Worm (Caenorhabditis elegans) whole organism, early embryonic: ENCODE data around the gene E02C12.19.

ENCODE experiments used
- B0310.2 ChIP-seq: sonication (generic microtip); optimal IDR thresholded peaks from 2 replicates; lab custom pipeline; 2016; ENCODE audit warnings: mild to moderate bottlenecking, missing genetic modification characterization, missing compliant biosample characterization
- F13C5.2 ChIP-seq: sonication (generic microtip); optimal IDR thresholded peaks from 2 replicates; lab custom pipeline; 2017; ENCODE audit warnings: mild to moderate bottlenecking, missing genetic modification characterization, inconsistent platforms, missing compliant biosample characterization
- aly-1 ChIP-seq: sonication (generic microtip); optimal IDR thresholded peaks from 2 replicates; lab custom pipeline; 2016; ENCODE audit warnings: missing genetic modification characterization, missing compliant biosample characterization
- ama-1 ChIP-seq: fragments of 150-350 bp; optimal IDR thresholded peaks from 2 replicates; lab custom pipeline; 2014
- ceh-13 ChIP-seq: fragments of 200-800 bp; sonication (Bioruptor generic); optimal IDR thresholded peaks from 2 replicates; lab custom pipeline; 2018; ENCODE audit warnings: mild to moderate bottlenecking, missing genetic modification characterization, missing compliant biosample characterization
- ceh-36 ChIP-seq: sonication (generic microtip); optimal IDR thresholded peaks from 2 replicates; lab custom pipeline; 2016; ENCODE audit warnings: missing genetic modification characterization, inconsistent platforms, missing compliant biosample characterization
- ets-7 ChIP-seq: sonication (generic microtip); optimal IDR thresholded peaks from 2 replicates; lab custom pipeline; 2016; ENCODE audit warnings: missing genotype, missing genetic modification characterization, missing compliant biosample characterization
- flt-1 ChIP-seq: fragments of 200-800 bp; sonication (Bioruptor generic); IDR thresholded peaks from 2 replicates; pipeline ENCODE4 v1.3.6; 2022; ENCODE audit warnings: missing genetic modification characterization, missing compliant biosample characterization
- hmbx-1 ChIP-seq: sonication (generic microtip); optimal IDR thresholded peaks from 2 replicates; lab custom pipeline; 2016; ENCODE audit warnings: mild to moderate bottlenecking, missing genetic modification characterization, missing compliant biosample characterization
- hmg-4 ChIP-seq: fragments of 200-800 bp; sonication (Bioruptor generic); optimal IDR thresholded peaks from 2 replicates; lab custom pipeline; 2018; ENCODE audit warnings: mild to moderate bottlenecking, missing genetic modification characterization, missing compliant biosample characterization
- hnd-1 ChIP-seq: sonication (generic microtip); optimal IDR thresholded peaks from 2 replicates; lab custom pipeline; 2016; ENCODE audit warnings: missing genetic modification characterization, missing compliant biosample characterization
- pes-1 ChIP-seq: fragments of 200-800 bp; sonication (Bioruptor generic); IDR thresholded peaks from 2 replicates; pipeline ENCODE4 v1.3.6; 2022; ENCODE audit warnings: missing genetic modification reagents, missing genetic modification characterization, missing compliant biosample characterization
- scrt-1 ChIP-seq: fragments of 200-800 bp; sonication (Bioruptor generic); IDR thresholded peaks from 2 replicates; pipeline ENCODE4 v1.3.6; 2022; ENCODE audit warnings: missing genetic modification characterization, missing compliant biosample characterization
- sea-1 ChIP-seq: fragments of 200-800 bp; sonication (Bioruptor generic); conservative IDR thresholded peaks from 2 replicates; pipeline ENCODE4 v1.3.6; 2022; ENCODE audit warnings: missing genetic modification characterization, missing compliant biosample characterization
- tbx-11 ChIP-seq: fragments of 200-800 bp; sonication (Bioruptor generic); IDR thresholded peaks from 2 replicates; pipeline ENCODE4 v1.3.6; 2022; ENCODE audit warnings: missing genetic modification characterization, missing compliant biosample characterization
- tbx-37 ChIP-seq: fragments of 200-800 bp; sonication (Bioruptor generic); conservative IDR thresholded peaks from 2 replicates; pipeline ENCODE4 v1.3.6; 2022; ENCODE audit warnings: missing genetic modification reagents, missing genetic modification characterization, missing compliant biosample characterization
- tra-4 ChIP-seq: sonication (generic microtip); optimal IDR thresholded peaks from 2 replicates; lab custom pipeline; 2017; ENCODE audit warnings: missing genetic modification characterization, missing compliant biosample characterization

E02C12.19 gene

DNA sequence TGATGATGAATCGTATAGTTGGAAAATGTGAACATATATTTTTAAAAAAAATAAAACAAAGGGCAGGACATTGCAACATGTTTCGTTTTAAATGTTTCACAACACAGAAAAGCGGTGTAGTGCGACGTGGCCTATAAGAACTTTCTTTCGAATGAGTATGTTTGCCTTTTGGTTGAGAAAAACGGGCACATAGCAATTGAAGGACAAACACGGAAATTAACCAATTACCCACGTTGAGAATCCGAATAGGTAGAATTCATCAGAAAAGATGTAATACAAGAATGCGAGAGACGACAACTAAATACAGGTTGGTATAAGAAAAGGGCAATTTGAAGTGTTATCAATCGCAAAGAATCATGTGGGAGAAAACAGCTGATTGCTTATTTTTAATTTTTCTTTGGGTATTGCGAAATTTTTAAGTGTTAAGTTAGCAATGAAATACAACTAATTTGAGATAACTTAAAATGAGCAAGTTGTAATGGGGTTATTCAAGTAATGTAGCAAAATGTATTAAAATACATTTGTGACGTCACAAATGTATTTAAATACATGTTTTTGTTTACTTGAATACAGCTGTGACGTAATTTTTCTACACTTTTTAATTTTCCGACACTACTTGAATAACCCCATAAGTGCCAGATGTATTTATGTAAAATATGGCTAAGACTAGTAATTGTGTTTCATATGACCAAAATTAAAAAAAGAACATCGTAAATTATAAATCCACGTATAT lies 42.8 kb downstream of the E02C12.19 start, which contains the start of gene acl-14:
TSS of gene acl-14 (minus strand) at position 316 of the 733 bp plus-strand sequence.
- TF ChIP-seq ceh-13 (GFP tag; lab: Kevin White, UChicago): no peak
- no peak for TF ChIP-seq ets-7
- no peak for TF ChIP-seq hmbx-1 (tag; lab: Kevin White, UChicago)
- TF ChIP-seq pes-1 (GFP tag; lab: Robert Waterston, UW): no peak
- no peak for TF ChIP-seq tbx-11 (GFP tag; lab: Robert Waterston, UW)
- no peak for TF ChIP-seq ceh-36 (tag; lab: Kevin White, UChicago)
- TF ChIP-seq ama-1: no peak
- TF ChIP-seq tra-4 (tag; lab: Kevin White, UChicago): no peak
- TF ChIP-seq F13C5.2: no peak
- no peak for TF ChIP-seq hnd-1 (tag; lab: Kevin White, UChicago)
- no peak for TF ChIP-seq B0310.2 (tag; lab: Kevin White, UChicago)
- no peak for TF ChIP-seq sea-1 (GFP tag; lab: Robert Waterston, UW)

DNA sequence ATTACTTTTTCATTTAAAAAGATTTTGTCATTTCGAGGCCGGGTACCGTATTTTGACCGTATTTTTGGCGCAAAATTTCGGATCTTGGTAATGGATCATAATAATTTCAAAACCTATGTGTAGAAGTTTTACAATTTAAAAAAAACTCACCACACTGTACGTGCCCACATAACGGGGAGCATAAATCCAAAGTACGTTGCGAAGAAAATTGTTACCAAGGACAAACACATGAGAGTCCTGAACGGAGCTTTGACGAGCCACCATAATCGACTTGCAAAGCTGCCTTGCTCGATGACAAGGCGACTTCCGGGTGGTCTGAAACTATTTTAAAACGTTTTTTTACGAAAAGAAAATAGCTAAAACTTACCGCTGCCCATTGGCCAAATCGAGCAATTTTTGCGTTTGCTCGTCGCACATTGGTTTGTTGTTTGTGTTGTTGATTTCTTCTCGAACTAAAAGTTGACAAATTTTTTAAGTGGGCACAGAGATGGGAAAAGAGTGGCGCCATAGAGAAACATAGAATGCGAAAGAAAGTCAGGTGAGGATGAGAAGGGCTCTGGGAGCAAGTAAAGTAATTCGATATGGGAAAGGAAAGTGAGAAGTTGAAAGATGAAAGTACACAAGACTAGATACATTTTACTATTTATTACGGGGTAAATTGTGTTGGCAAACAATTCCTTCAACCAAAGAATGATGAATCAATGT lies 43.6 kb downstream of the E02C12.19 start:
- TF ChIP-seq sea-1 (GFP tag; lab: Robert Waterston, UW): no peak

DNA sequence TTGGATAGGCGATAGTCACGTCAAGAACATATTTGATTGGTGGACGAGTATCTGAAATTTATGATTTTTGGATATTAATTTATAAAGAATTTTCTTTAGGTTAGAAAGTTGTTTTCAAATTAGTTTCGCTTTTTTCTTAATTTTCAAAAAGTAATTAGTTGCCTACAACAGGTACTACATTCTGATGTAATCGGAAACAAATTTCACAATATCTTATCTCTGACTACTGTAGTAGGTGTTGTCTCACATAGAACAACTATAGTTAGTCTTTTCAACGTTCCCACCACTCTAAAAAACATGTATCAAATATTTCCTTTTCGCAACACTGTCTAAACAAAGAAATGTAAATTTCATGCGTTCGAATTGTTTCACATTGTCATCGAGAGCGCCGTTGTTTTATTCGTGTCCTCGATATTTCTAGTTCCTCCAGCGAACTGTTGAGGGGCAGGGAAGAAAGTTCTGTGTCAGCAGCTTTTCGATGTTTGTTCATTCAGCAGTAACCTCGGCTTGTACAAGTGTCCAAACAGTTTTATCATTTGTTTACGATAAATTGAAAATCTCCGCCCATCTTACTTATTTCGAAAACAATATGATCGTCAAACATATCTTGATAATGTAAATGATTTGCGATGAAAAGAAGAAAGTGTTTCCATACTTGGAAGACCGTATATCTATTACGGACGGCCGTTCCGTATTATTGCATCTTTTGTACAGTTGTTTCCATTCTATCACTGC lies 46.9 kb downstream of the E02C12.19 start:
- TF ChIP-seq ceh-13 (GFP tag; lab: Kevin White, UChicago) (no peak), sea-1 (GFP tag; lab: Robert Waterston, UW) (no peak), tbx-11 (GFP tag; lab: Robert Waterston, UW) (no peak), ceh-36 (tag; lab: Kevin White, UChicago) (no peak), pes-1 (GFP tag; lab: Robert Waterston, UW) (no peak), hmbx-1 (tag; lab: Kevin White, UChicago) (no peak), flt-1 (GFP tag; lab: Robert Waterston, UW) (no peak), ama-1 (no peak), hnd-1 (tag; lab: Kevin White, UChicago) (no peak), ets-7 (no peak), aly-1 (tag; lab: Kevin White, UChicago) (no peak), tra-4 (tag; lab: Kevin White, UChicago) (no peak), hmg-4 (GFP tag; lab: Kevin White, UChicago) (no peak), B0310.2 (tag; lab: Kevin White, UChicago) (no peak), scrt-1 (GFP tag; lab: Robert Waterston, UW) (no peak)

DNA sequence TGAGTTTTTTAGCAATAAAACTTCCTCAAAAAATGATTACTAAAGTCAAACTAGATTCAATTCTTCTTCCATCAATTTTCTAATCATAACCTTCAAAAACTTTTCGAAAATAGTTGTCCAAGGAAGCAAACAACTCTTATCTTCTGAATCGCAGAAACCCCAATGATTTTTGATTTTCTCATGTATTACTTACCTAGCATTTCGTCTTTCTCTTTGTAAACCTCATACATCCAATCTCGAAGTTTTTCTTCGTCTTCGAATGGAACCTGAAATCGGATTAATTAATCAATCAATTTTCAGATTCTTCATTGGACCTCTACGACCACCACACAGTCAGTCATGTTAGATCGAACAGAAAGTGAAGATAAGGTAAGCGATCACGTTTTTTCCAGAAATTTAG lies 47.6 kb downstream of the E02C12.19 start, which contains the start of gene K07B1.4:
TSS of gene K07B1.4 (plus strand) at position 301 of the 400 bp plus-strand sequence.
- TF ChIP-seq sea-1 (GFP tag; lab: Robert Waterston, UW) (no peak), flt-1 (GFP tag; lab: Robert Waterston, UW) (no peak), pes-1 (GFP tag; lab: Robert Waterston, UW) (no peak), tra-4 (tag; lab: Kevin White, UChicago) (no peak), ceh-36 (tag; lab: Kevin White, UChicago) (no peak), hnd-1 (tag; lab: Kevin White, UChicago) (no peak), tbx-37 (no peak), hmg-4 (GFP tag; lab: Kevin White, UChicago) (no peak), B0310.2 (tag; lab: Kevin White, UChicago) (no peak), tbx-11 (GFP tag; lab: Robert Waterston, UW) (no peak), ama-1 (no peak), aly-1 (tag; lab: Kevin White, UChicago) (no peak)

DNA sequence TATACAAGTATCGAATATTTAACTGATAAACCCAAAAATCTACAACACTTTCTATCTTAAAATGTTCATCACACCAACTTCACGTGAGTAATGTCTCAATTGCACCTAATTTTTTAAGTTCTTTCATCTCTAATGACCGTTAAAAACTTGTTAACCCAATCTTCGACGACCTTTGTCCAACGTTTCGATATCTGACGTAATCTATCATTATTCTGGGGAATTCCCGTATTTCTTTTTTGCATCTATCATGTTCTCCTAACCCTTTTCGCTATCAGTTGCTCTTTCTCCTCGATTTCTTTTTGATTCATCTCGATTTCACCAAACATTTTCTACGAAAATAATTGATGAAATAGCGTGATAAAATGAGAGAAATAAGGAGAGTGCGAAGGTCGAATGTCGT lies 48.6 kb downstream of the E02C12.19 start:
- TF ChIP-seq scrt-1 (GFP tag; lab: Robert Waterston, UW): no peak
- TF ChIP-seq F13C5.2: no peak
- TF ChIP-seq hmbx-1 (tag; lab: Kevin White, UChicago): no peak
- TF ChIP-seq tbx-11 (GFP tag; lab: Robert Waterston, UW): no peak
- TF ChIP-seq aly-1 (tag; lab: Kevin White, UChicago): no peak
- no peak for TF ChIP-seq B0310.2 (tag; lab: Kevin White, UChicago)

DNA sequence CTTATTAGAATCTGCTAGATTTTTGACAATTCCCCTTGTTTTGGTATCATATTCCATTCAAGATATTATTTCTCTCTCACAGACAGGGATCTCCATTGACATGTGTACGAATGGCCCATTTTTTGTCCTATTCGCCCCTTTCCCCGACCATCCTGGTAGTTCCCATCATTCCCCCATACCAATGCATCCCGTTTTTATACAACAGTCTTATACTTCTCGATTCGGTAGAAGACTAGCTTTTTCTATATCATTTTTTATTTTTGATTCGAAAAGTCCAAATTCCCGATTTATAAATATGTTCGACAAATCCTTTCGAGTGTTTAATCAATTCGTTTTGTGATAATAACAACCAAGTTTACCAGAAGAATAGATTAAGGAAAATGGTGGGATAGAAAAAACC lies 49.4 kb downstream of the E02C12.19 start:
- TF ChIP-seq scrt-1 (GFP tag; lab: Robert Waterston, UW): no peak
- no peak for TF ChIP-seq tra-4 (tag; lab: Kevin White, UChicago)
- TF ChIP-seq flt-1 (GFP tag; lab: Robert Waterston, UW): no peak
- TF ChIP-seq ceh-36 (tag; lab: Kevin White, UChicago): no peak
- no peak for TF ChIP-seq ets-7
- TF ChIP-seq tbx-37: no peak
- no peak for TF ChIP-seq hmbx-1 (tag; lab: Kevin White, UChicago)
- no peak for TF ChIP-seq pes-1 (GFP tag; lab: Robert Waterston, UW)
- TF ChIP-seq sea-1 (GFP tag; lab: Robert Waterston, UW): no peak
- no peak for TF ChIP-seq tbx-11 (GFP tag; lab: Robert Waterston, UW)
